Worm (Caenorhabditis elegans): ENCODE measurements around the gene T09F3.5.

ce11 chrII:10389776-10390175 is 6.9 kb upstream of the T09F3.5 start:
- no peak for TF ChIP-seq med-1 (GFP tag; optimal IDR thresholded peaks at IDR 0.05; ENCODE audit: insufficient read depth)
- no peak for TF ChIP-seq tab-1 (GFP tag; IDR thresholded peaks at IDR 0.05)

All from whole organism, midembryonic.